Worm (Caenorhabditis elegans) whole organism, mixed stage, embryonic: ENCODE data around the gene tbc-17.

Experiments used
- M03D4.4 ChIP-seq: sonication (generic microtip); optimal IDR thresholded peaks from 2 replicates; lab custom pipeline; 2017; ENCODE audit warnings: mild to moderate bottlenecking, missing genetic modification characterization, missing compliant biosample characterization
- bed-3 ChIP-seq: fragments of 200-800 bp; sonication (Bioruptor generic); optimal IDR thresholded peaks from 3 replicates; lab custom pipeline; 2018; ENCODE audit warnings: mild to moderate bottlenecking, missing genetic modification characterization, moderate library complexity, missing compliant biosample characterization
- blmp-1 ChIP-seq: fragments of 150-350 bp; optimal IDR thresholded peaks from 2 replicates; lab custom pipeline; 2014; ENCODE audit warnings: missing biosample characterization, missing genetic modification characterization
- ceh-43 ChIP-seq: fragments of 200-800 bp; sonication (Bioruptor generic); optimal IDR thresholded peaks from 2 replicates; lab custom pipeline; 2018; ENCODE audit warnings: mild to moderate bottlenecking, missing genetic modification characterization, moderate library complexity, missing compliant biosample characterization
- ceh-83 ChIP-seq: fragments of 200-800 bp; sonication (Bioruptor generic); optimal IDR thresholded peaks from 2 replicates; lab custom pipeline; 2018; ENCODE audit warnings: mild to moderate bottlenecking, missing genetic modification characterization, missing compliant biosample characterization
- ces-1 ChIP-seq: fragments of 150-350 bp; optimal IDR thresholded peaks from 2 replicates; lab custom pipeline; 2014; ENCODE audit warnings: missing biosample characterization, missing genetic modification reagents, missing genetic modification characterization
- cnd-1 ChIP-seq: fragments of 200-800 bp; sonication (Bioruptor generic); optimal IDR thresholded peaks from 2 replicates; lab custom pipeline; 2018; ENCODE audit warnings: mild to moderate bottlenecking, missing genetic modification characterization, missing compliant biosample characterization
- drap-1 ChIP-seq: fragments of 200-800 bp; sonication (Bioruptor generic); optimal IDR thresholded peaks from 3 replicates; lab custom pipeline; 2018; ENCODE audit warnings: mild to moderate bottlenecking, missing genetic modification characterization, missing compliant biosample characterization
- elt-1 ChIP-seq: sonication (generic microtip); optimal IDR thresholded peaks from 2 replicates; lab custom pipeline; 2017; ENCODE audit warnings: missing genetic modification characterization, mild to moderate bottlenecking, missing compliant biosample characterization, antibody characterized with exemption, moderate library complexity, borderline replicate concordance; ENCODE audit not compliant: insufficient read depth
- elt-3 ChIP-seq: fragments of 150-350 bp; optimal IDR thresholded peaks from 2 replicates; lab custom pipeline; 2014; ENCODE audit warnings: missing biosample characterization, missing genetic modification characterization
- flh-1 ChIP-seq: fragments of 200-800 bp; sonication (Bioruptor generic); optimal IDR thresholded peaks from 2 replicates; lab custom pipeline; 2018; ENCODE audit warnings: mild to moderate bottlenecking, missing genetic modification characterization, moderate library complexity, missing compliant biosample characterization
- ham-2 ChIP-seq: fragments of 200-800 bp; sonication (Bioruptor generic); optimal IDR thresholded peaks from 2 replicates; lab custom pipeline; 2018; ENCODE audit warnings: mild to moderate bottlenecking, missing genetic modification characterization, missing compliant biosample characterization
- lin-13 ChIP-seq: fragments of 150-350 bp; optimal IDR thresholded peaks from 2 replicates; lab custom pipeline; 2014; ENCODE audit warnings: missing biosample characterization, missing genetic modification characterization
- lin-32 ChIP-seq: fragments of 200-800 bp; sonication (Bioruptor generic); optimal IDR thresholded peaks from 2 replicates; lab custom pipeline; 2018; ENCODE audit warnings: mild to moderate bottlenecking, missing genetic modification characterization, missing compliant biosample characterization
- lsy-2 ChIP-seq: fragments of 150-350 bp; optimal IDR thresholded peaks from 2 replicates; lab custom pipeline; 2014; ENCODE audit warnings: missing biosample characterization, missing genetic modification characterization
- mab-5 ChIP-seq: fragments of 150-350 bp; optimal IDR thresholded peaks from 2 replicates; lab custom pipeline; 2014; ENCODE audit warnings: missing biosample characterization, missing genetic modification characterization
- mep-1 ChIP-seq: fragments of 150-350 bp; optimal IDR thresholded peaks from 2 replicates; lab custom pipeline; 2017; ENCODE audit warnings: missing biosample characterization, missing genetic modification reagents, missing genetic modification characterization, inconsistent platforms
- mls-2 ChIP-seq: sonication (generic microtip); optimal IDR thresholded peaks from 2 replicates; lab custom pipeline; 2016; ENCODE audit warnings: mild to moderate bottlenecking, missing genetic modification characterization, moderate library complexity, missing compliant biosample characterization
- nhr-12 ChIP-seq: fragments of 150-350 bp; optimal IDR thresholded peaks from 2 replicates; lab custom pipeline; 2014; ENCODE audit warnings: missing biosample characterization, missing genetic modification characterization
- nhr-2 ChIP-seq: fragments of 150-350 bp; optimal IDR thresholded peaks from 2 replicates; lab custom pipeline; 2014; ENCODE audit warnings: missing biosample characterization, missing genetic modification characterization
- nhr-237 ChIP-seq: fragments of 150-350 bp; optimal IDR thresholded peaks from 2 replicates; lab custom pipeline; 2014; ENCODE audit warnings: missing biosample characterization, missing genetic modification characterization
- nhr-28 ChIP-seq: fragments of 150-350 bp; optimal IDR thresholded peaks from 2 replicates; lab custom pipeline; 2014; ENCODE audit warnings: missing biosample characterization, missing genetic modification characterization
- nhr-76 ChIP-seq: sonication (generic microtip); optimal IDR thresholded peaks from 2 replicates; lab custom pipeline; 2017; ENCODE audit warnings: missing biosample characterization, missing genetic modification characterization
- pha-4 ChIP-seq: fragments of 150-350 bp; optimal IDR thresholded peaks from 2 replicates; lab custom pipeline; 2018; ENCODE audit warnings: missing biosample characterization, missing genetic modification reagents, missing genetic modification characterization
- sem-2 ChIP-seq: fragments of 200-800 bp; sonication (Bioruptor generic); optimal IDR thresholded peaks from 2 replicates; lab custom pipeline; 2018; ENCODE audit warnings: mild to moderate bottlenecking, missing genetic modification characterization, missing compliant biosample characterization
- snpc-4 ChIP-seq: fragments of 150-350 bp; optimal IDR thresholded peaks from 2 replicates; lab custom pipeline; 2014; ENCODE audit warnings: missing biosample characterization, missing genetic modification characterization
- sptf-1 ChIP-seq: sonication (generic microtip); optimal IDR thresholded peaks from 2 replicates; lab custom pipeline; 2017; ENCODE audit warnings: mild to moderate bottlenecking, missing genetic modification characterization, moderate library complexity, missing compliant biosample characterization
- tbx-8 ChIP-seq: fragments of 200-800 bp; sonication (Bioruptor generic); optimal IDR thresholded peaks from 2 replicates; lab custom pipeline; 2018; ENCODE audit warnings: mild to moderate bottlenecking, missing genetic modification characterization, moderate library complexity, missing compliant biosample characterization
- unc-120 ChIP-seq: sonication (generic microtip); optimal IDR thresholded peaks from 2 replicates; lab custom pipeline; 2017; ENCODE audit warnings: missing genetic modification characterization, missing compliant biosample characterization; ENCODE audit not compliant: poor library complexity, severe bottlenecking
- unc-39 ChIP-seq: fragments of 150-350 bp; optimal IDR thresholded peaks from 2 replicates; lab custom pipeline; 2014; ENCODE audit warnings: missing biosample characterization, missing genetic modification characterization
- unc-62 ChIP-seq: fragments of 150-350 bp; optimal IDR thresholded peaks from 2 replicates; lab custom pipeline; 2014; ENCODE audit warnings: missing biosample characterization, missing genetic modification reagents, missing genetic modification characterization
- zip-8 ChIP-seq: fragments of 150-350 bp; optimal IDR thresholded peaks from 2 replicates; lab custom pipeline; 2014; ENCODE audit warnings: missing biosample characterization, missing genetic modification characterization
- ztf-11 ChIP-seq: fragments of 150-350 bp; optimal IDR thresholded peaks from 2 replicates; lab custom pipeline; 2014; ENCODE audit warnings: missing biosample characterization, missing genetic modification characterization

Gene tbc-17

DNA sequence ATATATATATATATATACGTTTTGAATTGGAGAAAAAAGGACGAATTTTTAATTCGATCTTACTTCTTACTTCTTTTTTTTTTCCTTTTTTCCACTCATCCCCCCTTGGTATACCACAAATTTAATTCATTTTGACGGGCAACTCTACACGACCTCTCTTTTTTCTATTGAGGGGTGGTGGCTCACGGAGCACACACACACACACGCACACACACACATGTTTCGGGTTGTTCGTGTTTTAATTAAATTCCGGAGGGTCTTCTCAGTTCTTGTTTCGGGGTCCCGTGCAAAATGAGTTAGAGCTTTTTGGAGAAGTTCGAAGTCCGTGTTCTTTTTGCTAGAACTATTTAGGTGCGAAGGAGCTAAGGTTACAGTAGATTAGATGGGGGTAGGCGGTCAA is 17.3 kb downstream of the tbc-17 start:
- TF ChIP-seq ces-1 (GFP tag; lab: Kevin White, UChicago) (peak; percentile 86), bed-3 (GFP tag; lab: Kevin White, UChicago) (no peak)
- TF ChIP-seq, all 35 proteins: peak for 1

ce11 chrII:12715757-12716350 is 21.6 kb downstream of the tbc-17 start:
- TF ChIP-seq snpc-4 (tag; lab: Kevin White, UChicago) (no peak), ceh-83 (no peak), tbx-8 (GFP tag; lab: Kevin White, UChicago) (no peak), lin-13 (no peak), sem-2 (no peak), lsy-2 (tag; lab: Kevin White, UChicago) (no peak), elt-1 (no peak), ceh-43 (GFP tag; lab: Kevin White, UChicago) (no peak), mls-2 (no peak), unc-120 (no peak)

DNA sequence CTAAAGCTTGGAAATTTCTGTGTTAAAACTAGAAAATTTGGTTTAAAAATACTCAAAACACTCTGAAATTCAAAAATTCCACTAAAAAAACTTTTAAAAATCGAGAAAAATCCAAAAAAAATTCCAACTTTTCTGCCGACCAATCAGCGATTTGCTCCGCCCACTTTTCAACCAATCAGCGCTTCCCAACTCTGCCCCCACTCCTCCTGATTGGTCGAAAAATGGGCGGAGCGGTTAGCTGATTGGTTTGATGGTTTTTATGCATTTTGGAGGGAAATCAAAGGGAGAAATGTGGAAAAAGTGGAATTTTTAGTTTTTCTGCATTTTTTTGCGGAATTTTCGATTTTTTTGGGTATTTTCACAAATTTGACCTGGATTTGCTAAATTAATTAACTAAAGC is 27.8 kb downstream of the tbc-17 start:
- no peak for TF ChIP-seq nhr-237
- no peak for TF ChIP-seq flh-1 (GFP tag; lab: Kevin White, UChicago)
- TF ChIP-seq ceh-83: no peak
- no peak for TF ChIP-seq unc-120
- no peak for TF ChIP-seq blmp-1 (tag; lab: Kevin White, UChicago)
- no peak for TF ChIP-seq tbx-8 (GFP tag; lab: Kevin White, UChicago)
- no peak for TF ChIP-seq mab-5
- no peak for TF ChIP-seq ham-2
- TF ChIP-seq lin-32 (GFP tag; lab: Kevin White, UChicago): no peak
- TF ChIP-seq sptf-1 (tag; lab: Kevin White, UChicago): no peak
- no peak for TF ChIP-seq unc-39 (tag; lab: Kevin White, UChicago)
- no peak for TF ChIP-seq nhr-76 (tag; lab: Kevin White, UChicago)
- TF ChIP-seq nhr-2 (tag; lab: Kevin White, UChicago): no peak

- TF ChIP-seq blmp-1 (tag; lab: Kevin White, UChicago) (no peak), lin-13 (no peak), flh-1 (GFP tag; lab: Kevin White, UChicago) (no peak), elt-3 (no peak), unc-62 (GFP tag; lab: Kevin White, UChicago) (no peak), ztf-11 (no peak), lin-32 (GFP tag; lab: Kevin White, UChicago) (no peak), lsy-2 (tag; lab: Kevin White, UChicago) (no peak), mep-1 (tag; lab: Kevin White, UChicago) (no peak), drap-1 (GFP tag; lab: Kevin White, UChicago) (no peak), elt-1 (no peak), zip-8 (tag; lab: Kevin White, UChicago) (no peak), bed-3 (GFP tag; lab: Kevin White, UChicago) (no peak), nhr-237 (no peak), tbx-8 (GFP tag; lab: Kevin White, UChicago) (no peak), nhr-2 (tag; lab: Kevin White, UChicago) (no peak), pha-4 (tag; lab: Kevin White, UChicago) (no peak), sem-2 (no peak)
Measured at ce11 chrII:12722685-12723287, 28.6 kb downstream of the tbc-17 start.

ce11 chrII:12726704-12727103 is 32.5 kb downstream of the tbc-17 start:
- TF ChIP-seq elt-3 (no peak), lin-13 (no peak), mab-5 (no peak)
- TF ChIP-seq, all 35 proteins: peak for 0

DNA sequence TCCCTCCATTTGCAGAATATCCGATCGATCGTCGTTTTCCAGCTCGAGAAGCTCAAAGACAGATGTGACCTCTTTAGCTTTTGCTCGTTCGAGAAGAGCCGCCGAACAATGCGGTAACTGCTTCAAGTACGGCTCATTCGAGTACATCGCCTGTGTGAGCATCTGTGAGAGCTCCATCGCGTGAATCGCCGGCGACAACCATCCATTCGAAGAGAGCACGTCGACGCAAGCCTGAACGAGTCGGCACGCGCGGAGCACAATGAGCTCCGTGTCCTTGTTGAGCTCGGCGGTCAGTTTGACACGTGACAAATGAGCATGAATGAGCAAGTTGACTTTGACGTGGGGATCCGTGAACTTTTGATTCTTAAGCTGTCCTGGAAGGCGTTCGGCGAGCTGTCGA is 33.7 kb downstream of the tbc-17 start:
- TF ChIP-seq ces-1 (GFP tag; lab: Kevin White, UChicago) (no peak), ceh-43 (GFP tag; lab: Kevin White, UChicago) (no peak), cnd-1 (tag; lab: Kevin White, UChicago) (no peak), nhr-28 (tag; lab: Kevin White, UChicago) (no peak), M03D4.4 (tag; lab: Kevin White, UChicago) (no peak), nhr-12 (no peak), nhr-237 (no peak), bed-3 (GFP tag; lab: Kevin White, UChicago) (no peak), elt-3 (no peak), unc-62 (GFP tag; lab: Kevin White, UChicago) (no peak), ztf-11 (no peak)
- TF ChIP-seq, all 35 proteins: peak for 0
